Worm (Caenorhabditis elegans) whole organism, L2 larva: Measurements from ENCODE around the gene sna-3.
A peak's percentile ranks its signal among the peaks of the same experiment; 100 is the strongest.

ENCODE experiments used
- C34F6.9 ChIP-seq: fragments of 150-350 bp; optimal IDR thresholded peaks from 2 replicates; lab custom pipeline; 2014; ENCODE audit warnings: missing biosample characterization, missing genetic modification characterization
- F13H6.1 ChIP-seq: sonication (generic microtip); optimal IDR thresholded peaks from 2 replicates; lab custom pipeline; 2016; ENCODE audit warnings: missing genetic modification characterization, missing compliant biosample characterization
- R02D3.7 ChIP-seq: fragments of 150-350 bp; optimal IDR thresholded peaks from 2 replicates; lab custom pipeline; 2014; ENCODE audit warnings: missing biosample characterization, missing genetic modification characterization
- Y55F3AM.14 ChIP-seq: fragments of 200-800 bp; sonication (Bioruptor generic); optimal IDR thresholded peaks from 2 replicates; lab custom pipeline; 2018; ENCODE audit warnings: mild to moderate bottlenecking, missing genetic modification characterization, missing compliant biosample characterization
- ZK546.5 ChIP-seq: sonication (generic microtip); optimal IDR thresholded peaks from 2 replicates; lab custom pipeline; 2017; ENCODE audit warnings: missing biosample characterization, missing genetic modification characterization
- alr-1 ChIP-seq: fragments of 150-350 bp; optimal IDR thresholded peaks from 2 replicates; lab custom pipeline; 2014; ENCODE audit warnings: missing biosample characterization, missing genetic modification characterization
- ama-1 ChIP-seq: fragments of 150-350 bp; optimal IDR thresholded peaks from 2 replicates; lab custom pipeline; 2018; ENCODE audit warnings: inconsistent platforms
- blmp-1 ChIP-seq: sonication (generic microtip); optimal IDR thresholded peaks from 2 replicates; lab custom pipeline; 2017; ENCODE audit warnings: missing genetic modification characterization, mild to moderate bottlenecking, missing compliant biosample characterization, antibody characterized with exemption, moderate library complexity; ENCODE audit not compliant: insufficient read depth
- ceh-16 ChIP-seq: fragments of 150-350 bp; optimal IDR thresholded peaks from 2 replicates; lab custom pipeline; 2014; ENCODE audit warnings: missing biosample characterization, missing genetic modification characterization
- ceh-82 ChIP-seq: fragments of 150-350 bp; optimal IDR thresholded peaks from 2 replicates; lab custom pipeline; 2014; ENCODE audit warnings: missing biosample characterization, missing genetic modification characterization
- crh-2 ChIP-seq: sonication (generic microtip); optimal IDR thresholded peaks from 2 replicates; lab custom pipeline; 2017; ENCODE audit warnings: missing biosample characterization, missing genetic modification characterization
- dmd-4 ChIP-seq: sonication (generic microtip); optimal IDR thresholded peaks from 2 replicates; lab custom pipeline; 2017; ENCODE audit warnings: missing biosample characterization, missing genetic modification characterization
- egl-27 ChIP-seq: sonication (generic microtip); optimal IDR thresholded peaks from 3 replicates; lab custom pipeline; 2017; ENCODE audit warnings: missing biosample characterization, missing genetic modification reagents, missing genetic modification characterization
- elt-1 ChIP-seq: fragments of 150-350 bp; optimal IDR thresholded peaks from 2 replicates; lab custom pipeline; 2014; ENCODE audit warnings: missing biosample characterization, missing genetic modification characterization
- fos-1 ChIP-seq: fragments of 150-350 bp; optimal IDR thresholded peaks from 2 replicates; lab custom pipeline; 2014; ENCODE audit warnings: missing biosample characterization, missing genetic modification characterization
- gmeb-1 ChIP-seq: fragments of 150-350 bp; optimal IDR thresholded peaks from 2 replicates; lab custom pipeline; 2014; ENCODE audit warnings: missing biosample characterization, missing genetic modification characterization
- lin-11 ChIP-seq: fragments of 150-350 bp; sonication (generic microtip); optimal IDR thresholded peaks from 2 replicates; lab custom pipeline; 2014; ENCODE audit warnings: missing biosample characterization, missing genetic modification characterization, inconsistent platforms, mixed read lengths
- lin-39 ChIP-seq: fragments of 150-350 bp; optimal IDR thresholded peaks from 2 replicates; lab custom pipeline; 2014; ENCODE audit warnings: missing biosample characterization, missing genetic modification reagents, missing genetic modification characterization
- lsy-2 ChIP-seq, 2 experiments: fragments of 150-350 bp in 1 of 2; sonication (generic microtip) in 1 of 2; optimal IDR thresholded peaks; 2 replicates each; lab custom pipeline; 2014 to 2017; ENCODE audit warnings: missing biosample characterization in 2 of 2, missing genetic modification characterization in 2 of 2
- mab-5 ChIP-seq: fragments of 150-350 bp; optimal IDR thresholded peaks from 2 replicates; lab custom pipeline; 2014; ENCODE audit warnings: missing biosample characterization, missing genetic modification characterization
- mdl-1 ChIP-seq, 2 experiments: fragments of 150-350 bp in 1 of 2; sonication (generic microtip) in 1 of 2; optimal IDR thresholded peaks; 2 replicates each; lab custom pipeline; 2017; ENCODE audit warnings: missing biosample characterization in 2 of 2, missing genetic modification characterization in 2 of 2
- nhr-10 ChIP-seq: sonication (generic microtip); optimal IDR thresholded peaks from 2 replicates; lab custom pipeline; 2017; ENCODE audit warnings: missing biosample characterization, missing genetic modification characterization
- nhr-129 ChIP-seq: fragments of 150-350 bp; optimal IDR thresholded peaks from 2 replicates; lab custom pipeline; 2014; ENCODE audit warnings: missing biosample characterization, missing genetic modification characterization
- nhr-21 ChIP-seq: fragments of 150-350 bp; optimal IDR thresholded peaks from 2 replicates; lab custom pipeline; 2014; ENCODE audit warnings: missing biosample characterization, missing genetic modification characterization
- nhr-23 ChIP-seq: fragments of 150-350 bp; optimal IDR thresholded peaks from 2 replicates; lab custom pipeline; 2014; ENCODE audit warnings: missing biosample characterization, missing genetic modification reagents, missing genetic modification characterization
- nhr-25 ChIP-seq: fragments of 150-350 bp; sonication (generic microtip); optimal IDR thresholded peaks from 3 replicates; lab custom pipeline; 2014; ENCODE audit warnings: missing biosample characterization, missing genetic modification characterization
- nhr-6 ChIP-seq: fragments of 150-350 bp; optimal IDR thresholded peaks from 2 replicates; lab custom pipeline; 2014; ENCODE audit warnings: missing biosample characterization, missing genetic modification characterization
- nhr-77 ChIP-seq: fragments of 150-350 bp; optimal IDR thresholded peaks from 2 replicates; lab custom pipeline; 2014; ENCODE audit warnings: missing biosample characterization, missing genetic modification characterization
- sem-4 ChIP-seq: fragments of 150-350 bp; optimal IDR thresholded peaks from 2 replicates; lab custom pipeline; 2014; ENCODE audit warnings: missing biosample characterization, missing genetic modification reagents, missing genetic modification characterization
- skn-1 ChIP-seq: sonication (generic microtip); optimal IDR thresholded peaks from 2 replicates; lab custom pipeline; 2017; ENCODE audit warnings: missing biosample characterization, missing genetic modification characterization
- sma-3 ChIP-seq: sonication (generic microtip); optimal IDR thresholded peaks from 2 replicates; lab custom pipeline; 2016; ENCODE audit warnings: missing genetic modification reagents, missing genetic modification characterization, missing compliant biosample characterization
- sma-9 ChIP-seq, 2 experiments: fragments of 150-350 bp in 1 of 2; sonication (generic microtip) in 1 of 2; optimal IDR thresholded peaks; 2 replicates each; lab custom pipeline; 2014 to 2016; ENCODE audit warnings: missing genetic modification characterization in 2 of 2, mild to moderate bottlenecking in 1 of 2, missing biosample characterization in 1 of 2, missing compliant biosample characterization in 1 of 2, missing genetic modification reagents in 1 of 2, moderate library complexity in 1 of 2
- snpc-4 ChIP-seq: fragments of 150-350 bp; optimal IDR thresholded peaks from 2 replicates; lab custom pipeline; 2014; ENCODE audit warnings: missing biosample characterization, missing genetic modification characterization
- unc-55 ChIP-seq: fragments of 150-350 bp; sonication (generic microtip); optimal IDR thresholded peaks from 3 replicates; lab custom pipeline; 2014; ENCODE audit warnings: missing biosample characterization, missing genetic modification reagents, missing genetic modification characterization
- unc-62 ChIP-seq: fragments of 150-350 bp; optimal IDR thresholded peaks from 2 replicates; lab custom pipeline; 2014; ENCODE audit warnings: missing biosample characterization, missing genetic modification reagents, missing genetic modification characterization
- ztf-1 ChIP-seq: fragments of 200-800 bp; sonication (Bioruptor generic); conservative IDR thresholded peaks from 2 replicates; pipeline ENCODE4 v1.3.6; 2022; ENCODE audit warnings: missing genetic modification characterization, missing compliant biosample characterization
- ztf-11 ChIP-seq: sonication (generic microtip); optimal IDR thresholded peaks from 2 replicates; lab custom pipeline; 2017; ENCODE audit warnings: missing biosample characterization, missing genetic modification characterization
- ztf-4 ChIP-seq: fragments of 150-350 bp; optimal IDR thresholded peaks from 2 replicates; lab custom pipeline; 2014; ENCODE audit warnings: missing biosample characterization, missing genetic modification characterization

sna-3 gene

DNA sequence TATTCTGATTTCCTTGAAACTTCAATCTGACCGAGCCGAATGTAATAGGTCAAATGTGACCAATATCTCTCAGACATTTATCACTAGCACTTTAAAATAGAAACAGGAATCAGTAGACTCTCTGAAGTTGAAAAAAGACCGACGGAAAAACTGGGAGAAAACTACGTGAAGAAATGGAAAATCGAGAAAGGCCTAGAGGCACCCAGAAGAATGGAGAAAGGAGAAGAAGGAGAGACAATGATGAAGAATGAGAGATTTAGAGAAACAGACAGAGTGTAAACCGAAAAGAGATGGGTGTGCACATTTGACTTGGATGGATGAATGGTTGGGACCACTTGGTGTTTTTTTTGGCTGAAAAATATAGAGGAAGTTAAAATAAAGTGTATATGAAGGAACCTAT is 36.0 kb downstream of the sna-3 start:
- TF ChIP-seq ceh-82, result no peak
- no peak for TF ChIP-seq gmeb-1 (tag; lab: Kevin White, UChicago)
- no peak for TF ChIP-seq lin-39
- TF ChIP-seq crh-2 (tag; lab: Kevin White, UChicago), result peak; percentile 32
- peak; percentile 80 for TF ChIP-seq C34F6.9 (tag; lab: Kevin White, UChicago)
- no peak for TF ChIP-seq ztf-1 (GFP tag; lab: Robert Waterston, UW)
- TF ChIP-seq mab-5 (tag; lab: Kevin White, UChicago), result peak; percentile 21
- TF ChIP-seq mdl-1 (tag; optimal IDR thresholded peaks at IDR 0.05; lab: Kevin White, UChicago), result no peak
- peak; percentile 37 for TF ChIP-seq sma-9 (GFP tag; optimal IDR thresholded peaks at IDR 0.05; lab: Kevin White, UChicago)
- no peak for TF ChIP-seq sma-9 (tag; optimal IDR thresholded peaks at IDR 0.05; lab: Kevin White, UChicago)
- no peak for TF ChIP-seq nhr-10 (tag; lab: Kevin White, UChicago)
- TF ChIP-seq sem-4, result no peak
- TF ChIP-seq ama-1 (lab: Kevin White, UChicago), result peak; percentile 56
- no peak for TF ChIP-seq blmp-1 (tag; lab: Kevin White, UChicago)
- TF ChIP-seq nhr-6, result no peak
- no peak for TF ChIP-seq egl-27 (tag; lab: Kevin White, UChicago)
- TF ChIP-seq skn-1, result no peak
- TF ChIP-seq ztf-4 (tag; lab: Kevin White, UChicago), result no peak
- peak; percentile 45 for TF ChIP-seq unc-55
- TF ChIP-seq snpc-4 (tag; lab: Kevin White, UChicago), result no peak
- TF ChIP-seq lin-11 (tag; lab: Kevin White, UChicago), result no peak
- peak; percentile 13 for TF ChIP-seq nhr-25 (tag; lab: Kevin White, UChicago)
- TF ChIP-seq alr-1, result no peak
- no peak for TF ChIP-seq nhr-23 (tag; lab: Kevin White, UChicago)
- TF ChIP-seq ztf-11 (tag; lab: Kevin White, UChicago), result no peak
- TF ChIP-seq elt-1 (tag; lab: Kevin White, UChicago), result no peak
- TF ChIP-seq F13H6.1 (tag; lab: Kevin White, UChicago), result peak; percentile 46
- TF ChIP-seq unc-62 (GFP tag; lab: Kevin White, UChicago), result no peak
- TF ChIP-seq lsy-2 (tag; optimal IDR thresholded peaks at IDR 0.05; lab: Kevin White, UChicago), result peak in 1 of 2 experiments; percentile 60
- peak; percentile 74 for TF ChIP-seq nhr-129
- peak; percentile 3 for TF ChIP-seq fos-1

DNA sequence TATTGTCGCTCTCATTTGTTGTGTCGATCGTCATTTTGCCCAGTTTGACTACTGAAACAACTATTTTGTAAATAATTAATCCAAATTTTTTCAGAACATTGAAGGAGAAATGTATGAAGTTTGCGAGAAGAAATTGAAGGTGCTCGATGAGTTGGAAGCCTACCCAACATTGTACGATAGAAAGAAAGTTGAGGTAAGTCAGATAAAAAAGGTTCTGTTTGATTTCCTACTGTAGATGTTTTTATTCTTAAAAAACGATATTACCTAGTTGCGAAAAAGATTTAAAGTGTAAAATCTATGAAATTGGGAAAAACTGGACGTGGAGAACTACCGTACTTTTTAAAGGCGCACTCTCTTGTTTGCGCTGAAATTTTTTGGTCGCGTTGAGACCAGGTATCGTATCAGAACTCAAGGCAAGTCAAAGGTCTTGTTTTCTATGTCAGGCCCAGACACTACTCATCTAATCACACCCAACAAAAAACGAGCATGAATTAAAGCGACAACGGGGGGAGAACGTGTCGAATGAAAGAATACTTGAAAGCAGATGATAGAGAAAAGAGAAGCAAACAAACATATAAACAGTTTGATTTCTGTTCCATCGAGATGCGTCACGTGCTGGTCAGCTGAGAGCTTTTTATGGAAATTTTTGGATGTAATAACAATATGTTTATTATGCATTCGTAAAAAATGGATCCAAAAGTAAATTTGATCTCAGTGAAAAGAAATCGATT is 37.3 kb downstream of the sna-3 start, which contains the start of gene efk-1:
efk-1 (minus strand) TSS at position 51 of the 731 bp plus-strand sequence.
- peak; percentile 36 for TF ChIP-seq crh-2 (tag; lab: Kevin White, UChicago)
- TF ChIP-seq ceh-16 (tag; lab: Kevin White, UChicago), result no peak
- TF ChIP-seq nhr-129, result peak; percentile 42
- TF ChIP-seq nhr-25 (tag; lab: Kevin White, UChicago), result no peak
- TF ChIP-seq ama-1 (lab: Kevin White, UChicago), result peak; percentile 20
- peak; percentile 21 for TF ChIP-seq C34F6.9 (tag; lab: Kevin White, UChicago)

DNA sequence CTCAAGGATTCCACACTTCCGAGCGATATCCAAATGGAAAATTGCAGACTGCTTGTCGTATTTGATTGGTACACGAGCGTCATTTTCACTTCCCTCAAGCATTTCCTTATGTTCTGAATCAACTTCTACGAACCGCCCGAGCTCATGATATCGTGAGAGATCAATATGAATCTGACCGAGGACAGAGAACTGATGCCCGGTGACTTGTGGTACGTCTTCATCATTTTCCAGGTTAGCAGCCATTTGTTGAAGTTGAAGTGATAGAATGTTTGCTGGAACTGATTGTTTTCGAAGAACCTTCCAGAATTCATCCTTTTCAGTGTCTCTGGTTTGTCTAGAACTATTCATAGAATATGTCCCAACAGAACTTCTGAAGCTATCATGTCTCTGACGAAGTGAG is 39.4 kb downstream of the sna-3 start:
- no peak for TF ChIP-seq ZK546.5 (tag; lab: Kevin White, UChicago)
- no peak for TF ChIP-seq sma-9 (GFP tag; optimal IDR thresholded peaks at IDR 0.05; lab: Kevin White, UChicago)
- no peak for TF ChIP-seq sma-9 (tag; optimal IDR thresholded peaks at IDR 0.05; lab: Kevin White, UChicago)
- no peak for TF ChIP-seq dmd-4
- no peak for TF ChIP-seq R02D3.7 (tag; lab: Kevin White, UChicago)
- no peak for TF ChIP-seq nhr-129
- no peak for TF ChIP-seq Y55F3AM.14 (GFP tag; lab: Kevin White, UChicago)
- no peak for TF ChIP-seq sma-3 (GFP tag; lab: Kevin White, UChicago)
- no peak for TF ChIP-seq alr-1
- TF ChIP-seq nhr-21 (tag; lab: Kevin White, UChicago), result no peak
- TF ChIP-seq ceh-82, result no peak
- no peak for TF ChIP-seq nhr-77 (tag; lab: Kevin White, UChicago)
- TF ChIP-seq skn-1, result no peak
- no peak for TF ChIP-seq C34F6.9 (tag; lab: Kevin White, UChicago)
- TF ChIP-seq blmp-1 (tag; lab: Kevin White, UChicago), result no peak
- TF ChIP-seq nhr-10 (tag; lab: Kevin White, UChicago), result no peak
- TF ChIP-seq gmeb-1 (tag; lab: Kevin White, UChicago), result no peak
- no peak for TF ChIP-seq lin-11 (tag; lab: Kevin White, UChicago)
